Worm (Caenorhabditis elegans) whole organism, L2 larva: Measurements from ENCODE around the gene K01A12.4.
A peak's percentile ranks its signal among the peaks of the same experiment; 100 is the strongest.

Source experiments
- blmp-1 ChIP-seq: sonication (generic microtip); optimal IDR thresholded peaks from 2 replicates; lab custom pipeline; 2017; ENCODE audit warnings: missing genetic modification characterization, mild to moderate bottlenecking, missing compliant biosample characterization, antibody characterized with exemption, moderate library complexity; ENCODE audit not compliant: insufficient read depth
- unc-55 ChIP-seq: fragments of 150-350 bp; sonication (generic microtip); optimal IDR thresholded peaks from 3 replicates; lab custom pipeline; 2014; ENCODE audit warnings: missing biosample characterization, missing genetic modification reagents, missing genetic modification characterization

ce11 chrX:8623840-8624591 is 13.3 kb downstream of the K01A12.4 start:
- TF ChIP-seq unc-55 (GFP tag; lab: Kevin White, UChicago) (peak; percentile 26), blmp-1 (tag; lab: Kevin White, UChicago) (no peak)
